Worm (Caenorhabditis elegans): Measurements from ENCODE around the gene W07G1.7.

DNA sequence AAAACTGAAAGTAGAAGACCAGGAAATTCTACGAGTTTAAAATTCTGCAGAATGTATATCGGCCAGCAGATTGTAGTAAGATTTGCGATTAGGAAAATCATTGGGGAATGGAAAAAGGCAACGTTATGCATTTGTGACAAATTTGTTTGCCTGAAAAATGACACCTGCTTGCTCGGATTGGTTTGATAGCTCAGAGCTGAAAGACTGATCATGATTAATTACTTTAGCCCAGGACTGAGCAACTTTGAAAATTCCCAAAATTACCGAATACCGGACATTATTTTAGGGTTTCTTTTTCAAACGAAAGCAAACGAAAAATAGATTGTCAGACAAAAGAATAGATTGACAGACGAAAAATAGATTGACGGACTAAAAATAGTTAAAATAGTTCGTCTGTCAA lies 18.4 kb upstream of the W07G1.7 start, which contains the start of gene sre-47:
- TF ChIP-seq ama-1 (optimal IDR thresholded peaks at IDR 0.05) (no peak), unc-39 (tag; optimal IDR thresholded peaks at IDR 0.05) (no peak), dmd-4 (tag; optimal IDR thresholded peaks at IDR 0.05) (no peak), lin-13 (GFP tag; optimal IDR thresholded peaks at IDR 0.05) (no peak), sma-9 (GFP tag; optimal IDR thresholded peaks at IDR 0.05) (no peak), sma-9 (tag; optimal IDR thresholded peaks at IDR 0.05) (no peak), gmeb-1 (tag; optimal IDR thresholded peaks at IDR 0.05) (no peak), unc-62 (GFP tag; optimal IDR thresholded peaks at IDR 0.05) (no peak), ceh-82 (tag; optimal IDR thresholded peaks at IDR 0.05) (no peak), ztf-4 (tag; optimal IDR thresholded peaks at IDR 0.05) (no peak), nhr-23 (tag; optimal IDR thresholded peaks at IDR 0.05) (no peak), ztf-11 (tag; optimal IDR thresholded peaks at IDR 0.05) (no peak), snpc-4 (tag; optimal IDR thresholded peaks at IDR 0.05) (no peak), R02D3.7 (tag; optimal IDR thresholded peaks at IDR 0.05) (no peak)
